Fruit fly (Drosophila melanogaster): ENCODE measurements around the gene Pkcdelta.

The Pkcdelta gene

DNA sequence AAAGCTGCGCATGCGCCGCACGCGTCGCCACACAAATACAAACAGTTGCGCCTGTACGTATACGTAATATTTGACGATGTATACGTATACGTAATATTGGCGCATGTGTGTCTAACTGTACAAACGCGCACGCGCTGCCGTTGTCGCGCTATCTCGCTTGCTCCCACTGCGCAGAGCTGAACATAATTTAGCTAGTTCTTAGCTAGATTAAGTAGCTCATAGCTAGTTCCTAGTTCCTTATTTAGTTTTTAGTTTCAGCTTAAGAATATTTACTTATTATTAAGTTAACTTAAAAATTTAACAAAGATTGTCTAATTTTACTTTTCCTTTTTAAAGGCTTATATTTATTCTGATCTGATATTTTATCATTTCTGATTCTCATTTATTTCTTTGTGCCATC lies 48.3 kb downstream of the Pkcdelta start (continued):
- TF ChIP-seq HHEX (GFP tag; optimal IDR thresholded peaks at IDR 0.05) (peak; percentile 30), BtbVII (GFP tag; optimal IDR thresholded peaks at IDR 0.05) (no peak), CG8290 (GFP tag; optimal IDR thresholded peaks at IDR 0.05) (no peak), CG8290 (tag; optimal IDR thresholded peaks at IDR 0.05) (peak in 1 of 2 experiments; percentile 14), maf-S (GFP tag; optimal IDR thresholded peaks at IDR 0.05) (no peak), ci (GFP tag; IDR thresholded peaks at IDR 0.05) (peak; percentile 36; the same call in 1 of the 3 replicates), crp (GFP tag; optimal IDR thresholded peaks at IDR 0.05) (no peak), dimm (GFP tag; IDR thresholded peaks at IDR 0.05) (no peak), MBD-R2 (GFP tag; IDR thresholded peaks at IDR 0.05) (no peak), CG7987 (GFP tag; optimal IDR thresholded peaks at IDR 0.05) (no peak), CG1603 (tag; optimal IDR thresholded peaks at IDR 0.05) (no peak), abd-A (tag; optimal IDR thresholded peaks at IDR 0.05) (peak; percentile 11), twi (tag; optimal IDR thresholded peaks at IDR 0.05) (no peak), pan (optimal IDR thresholded peaks at IDR 0.05) (no peak), pan (GFP tag; optimal IDR thresholded peaks at IDR 0.05 in 1 of 2, IDR thresholded peaks at IDR 0.05 in 1 of 2) (peak in 1 of 2 experiments; percentile 8), CG9817 (tag; optimal IDR thresholded peaks at IDR 0.05) (peak; percentile 5), kay (GFP tag; optimal IDR thresholded peaks at IDR 0.05) (no peak), Scr (GFP tag; IDR thresholded peaks at IDR 0.05; ENCODE audit: partially characterized antibody) (no peak), crol (GFP tag; IDR thresholded peaks at IDR 0.05) (no peak), Nf-YC (tag; optimal IDR thresholded peaks at IDR 0.05) (peak; percentile 26), Sox100B (GFP tag; optimal IDR thresholded peaks at IDR 0.05) (peak; percentile 45), CG13424 (tag; optimal IDR thresholded peaks at IDR 0.05) (peak; percentile 44), CG30403 (GFP tag; optimal IDR thresholded peaks at IDR 0.05) (peak; percentile 12), HmgZ (tag; optimal IDR thresholded peaks at IDR 0.05) (peak; percentile 8), Pdp1 (GFP tag; optimal IDR thresholded peaks at IDR 0.05) (peak in 1 of 2 experiments; percentile 38), CG33557 (GFP tag; optimal IDR thresholded peaks at IDR 0.05) (no peak), CG3163 (GFP tag; optimal IDR thresholded peaks at IDR 0.05) (no peak), gem (tag; optimal IDR thresholded peaks at IDR 0.05) (peak; percentile 51), sug (tag; optimal IDR thresholded peaks at IDR 0.05) (peak; percentile 49), Deaf1 (tag; optimal IDR thresholded peaks at IDR 0.05) (peak; percentile 6), croc (GFP tag; conservative IDR thresholded peaks at IDR 0.05) (no peak), CG17359 (tag; optimal IDR thresholded peaks at IDR 0.05) (peak; percentile 12), dmrt99B (tag; optimal IDR thresholded peaks at IDR 0.05) (peak; percentile 26), Dip3 (GFP tag; optimal IDR thresholded peaks at IDR 0.05) (no peak), CG12071 (GFP tag; optimal IDR thresholded peaks at IDR 0.05) (no peak), CG17361 (GFP tag; IDR thresholded peaks at IDR 0.05) (peak; percentile 38; the same call in 1 of the 3 replicates), CG3847 (GFP tag; IDR thresholded peaks at IDR 0.05) (0 out of 2 replicates have a peak, but pooled peaks have one; percentile 11), CG11696 (GFP tag; IDR thresholded peaks at IDR 0.05) (no peak), CG2712 (tag; optimal IDR thresholded peaks at IDR 0.05) (peak; percentile 35), YL-1 (GFP tag; optimal IDR thresholded peaks at IDR 0.05) (no peak), CG15269 (tag; optimal IDR thresholded peaks at IDR 0.05) (peak; percentile 53), Dek (tag; optimal IDR thresholded peaks at IDR 0.05) (peak; percentile 2), CG10366 (GFP tag; IDR thresholded peaks at IDR 0.05) (no peak), ac (GFP tag; optimal IDR thresholded peaks at IDR 0.05) (no peak), CG15601 (tag; optimal IDR thresholded peaks at IDR 0.05) (peak; percentile 18), CG1602 (GFP tag; optimal IDR thresholded peaks at IDR 0.05) (no peak), CG17829 (tag; optimal IDR thresholded peaks at IDR 0.05) (peak; percentile 19), oc (tag; optimal IDR thresholded peaks at IDR 0.05) (no peak), gfzf (GFP tag; optimal IDR thresholded peaks at IDR 0.05) (no peak), Adf1 (GFP tag; IDR thresholded peaks at IDR 0.05) (peak; percentile 28; the same call in 1 of the 2 replicates), ttk (GFP tag; IDR thresholded peaks at IDR 0.05) (no peak)
